Worm (Caenorhabditis elegans) whole organism, dauer: Measurements from ENCODE around the gene ZC190.7.

Experiments
- unc-62 ChIP-seq: sonication (generic microtip); optimal IDR thresholded peaks from 2 replicates; lab custom pipeline; 2017; ENCODE audit warnings: missing biosample characterization, missing genetic modification reagents, missing genetic modification characterization

Gene ZC190.7

DNA sequence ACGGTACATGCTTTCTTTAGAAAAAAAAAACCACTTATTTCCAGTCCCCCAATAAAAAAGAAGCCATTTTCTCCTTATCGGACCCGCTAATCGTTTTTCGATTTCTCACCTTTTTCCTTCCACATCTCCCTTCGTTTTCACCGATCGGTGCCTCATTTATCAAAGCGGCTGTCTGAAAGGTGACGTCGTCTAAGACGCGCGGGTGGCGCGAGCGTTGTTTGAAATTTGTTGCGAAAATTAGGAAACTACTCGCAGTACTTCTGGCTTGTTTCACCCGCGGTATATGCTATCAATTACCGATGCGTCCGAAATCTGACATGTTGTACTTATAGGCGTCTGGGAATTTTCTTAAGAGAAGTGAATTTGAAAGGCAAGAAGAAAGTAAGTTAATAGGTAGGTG lies 34.5 kb downstream of the ZC190.7 start:
- no peak for TF ChIP-seq unc-62 (GFP tag; lab: Kevin White, UChicago)

DNA sequence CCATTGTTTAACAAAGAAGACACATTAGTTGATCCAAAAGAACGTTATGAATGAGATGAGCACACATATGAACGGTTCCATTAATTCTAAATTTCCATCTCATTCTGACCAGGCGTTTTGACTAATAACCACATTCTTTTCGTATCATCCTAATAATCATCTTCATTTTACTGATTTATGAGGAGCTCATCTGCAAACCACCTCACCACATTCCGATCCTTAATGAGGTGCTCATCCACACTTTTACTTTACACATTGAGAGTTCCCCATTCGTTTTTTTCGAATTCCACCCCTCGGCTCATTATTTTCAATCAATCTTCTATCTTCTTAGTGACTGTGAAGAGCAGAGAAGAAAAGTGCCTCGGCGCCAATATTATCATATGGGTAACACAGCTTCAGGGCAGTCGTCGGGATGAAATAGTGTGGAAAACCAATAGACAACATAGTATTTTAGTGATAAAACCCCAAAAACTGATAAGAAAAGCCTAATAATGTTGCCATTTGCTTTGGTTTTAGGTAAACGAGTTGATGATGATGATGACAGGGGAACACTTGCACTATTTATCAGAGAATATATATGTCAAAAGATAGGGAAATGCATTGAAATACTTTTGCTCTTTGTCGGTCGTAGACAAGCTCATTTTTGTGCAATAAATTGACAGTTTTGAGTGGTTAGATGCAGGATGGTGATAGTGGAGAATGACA lies 35.5 kb downstream of the ZC190.7 start:
- TF ChIP-seq unc-62 (GFP tag; lab: Kevin White, UChicago) = no peak

DNA sequence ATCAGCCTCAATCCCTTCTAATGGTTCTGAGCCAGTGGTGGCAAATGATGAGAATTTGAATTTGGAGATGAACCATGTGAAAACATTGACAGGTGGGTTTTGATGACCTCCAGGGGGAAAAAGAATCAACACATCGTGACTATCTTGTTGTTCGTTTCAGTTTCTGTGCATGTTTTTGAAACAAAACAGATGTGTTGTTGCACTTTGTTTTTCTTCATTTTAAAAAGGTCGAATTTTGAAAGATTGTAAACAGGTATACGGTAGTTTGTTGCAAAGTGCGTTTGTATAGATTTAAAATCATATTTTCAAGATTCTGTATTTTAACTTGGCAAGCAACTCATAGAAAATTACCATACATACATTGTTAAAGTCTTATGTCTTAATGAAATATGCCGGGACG lies 36.3 kb downstream of the ZC190.7 start:
- no peak for TF ChIP-seq unc-62 (GFP tag; lab: Kevin White, UChicago)

DNA sequence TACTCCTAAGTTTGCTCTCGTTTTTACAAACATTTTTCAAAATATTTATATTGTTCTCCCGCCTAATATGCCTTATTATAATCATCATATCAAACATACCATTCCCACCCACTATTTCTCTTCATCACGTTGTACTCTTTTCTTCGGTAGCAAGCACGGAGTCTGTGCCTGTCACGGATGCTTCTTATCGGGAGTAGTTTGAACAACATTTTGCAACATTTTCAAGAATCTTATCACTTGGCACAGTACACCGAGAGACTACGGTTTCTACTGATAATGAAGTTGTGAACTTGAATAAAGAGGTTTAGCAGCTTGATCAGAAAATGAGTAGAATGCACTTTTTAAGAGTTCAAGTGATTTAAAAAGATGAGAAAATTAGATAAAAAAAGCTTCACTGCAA lies 38.4 kb downstream of the ZC190.7 start:
- TF ChIP-seq unc-62 (GFP tag; lab: Kevin White, UChicago) = no peak

DNA sequence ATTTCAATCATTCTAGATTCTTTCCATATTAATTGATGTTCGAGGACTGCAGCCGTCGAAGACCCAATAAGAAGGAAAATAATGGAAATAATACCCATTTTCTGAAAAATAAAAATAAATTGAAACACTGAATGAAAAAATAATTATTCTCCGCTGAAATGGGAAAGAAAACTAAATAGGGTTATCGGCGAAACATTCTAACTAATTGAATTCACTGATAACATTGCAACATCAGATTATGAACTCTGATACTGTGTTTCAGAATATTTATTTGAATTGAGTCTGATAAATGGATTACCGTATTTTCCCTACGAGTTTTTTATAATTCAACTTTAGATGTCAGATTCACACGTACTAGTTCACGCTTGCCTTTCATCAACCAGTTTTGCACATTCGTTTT lies 43.6 kb downstream of the ZC190.7 start, which contains the start of gene asp-13:
asp-13 (minus strand) TSS at position 101 of the 400 bp plus-strand sequence.
- TF ChIP-seq unc-62 (GFP tag; lab: Kevin White, UChicago) = no peak

DNA sequence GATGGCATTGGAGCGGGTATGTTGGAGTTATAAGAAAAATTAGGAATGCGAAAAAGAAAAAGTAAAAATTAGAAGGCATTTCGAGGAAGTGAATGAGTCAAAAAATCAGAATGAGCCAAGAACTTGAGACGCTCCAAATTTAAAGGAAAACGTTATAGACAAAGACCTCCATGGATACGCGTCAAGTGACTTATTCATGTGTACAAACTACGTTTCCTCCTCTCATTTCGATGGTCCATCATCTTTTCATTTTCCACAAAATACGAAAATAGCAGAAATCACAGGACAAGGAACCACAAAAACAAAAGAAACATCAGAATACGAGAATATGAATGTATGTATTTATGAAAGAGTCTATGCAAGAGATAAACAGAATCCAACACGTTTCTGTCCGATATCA lies 45.4 kb downstream of the ZC190.7 start, which contains the start of gene F28A12.3:
F28A12.3 (minus strand) TSS at position 101 of the 400 bp plus-strand sequence.
- no peak for TF ChIP-seq unc-62 (GFP tag; lab: Kevin White, UChicago)

DNA sequence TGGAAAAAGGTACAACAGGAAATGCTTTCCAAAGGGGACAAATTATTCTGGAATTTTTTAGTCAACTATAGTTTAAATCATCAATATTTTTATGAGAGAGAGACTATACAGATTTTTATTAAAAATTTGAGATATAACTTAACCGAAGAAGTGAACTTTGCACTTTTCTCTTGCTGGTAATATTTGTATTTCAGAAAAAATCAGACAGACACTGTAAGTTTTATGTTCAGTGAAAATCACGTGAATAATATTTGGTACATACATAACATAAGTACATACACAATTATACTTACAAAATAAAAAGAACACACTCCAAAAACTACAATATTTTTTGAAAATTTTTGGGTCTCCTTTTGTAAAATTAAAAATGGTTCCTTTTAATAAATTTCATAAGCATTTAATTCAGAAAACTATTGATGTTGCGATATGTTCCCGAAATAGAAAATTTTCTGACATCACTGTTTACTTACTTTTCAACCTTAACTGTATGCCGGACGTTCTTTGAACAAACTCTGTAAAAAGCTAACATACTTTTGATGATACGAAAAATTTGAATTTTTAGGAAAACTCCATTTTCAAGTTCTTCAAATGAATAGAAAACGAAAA lies 48.9 kb downstream of the ZC190.7 start, which contains the start of the genes F28A12.10 and acd-4:
F28A12.10 (minus strand) TSS at position 101 of the 606 bp plus-strand sequence.
acd-4 (plus strand) TSS at position 556 of the 606 bp plus-strand sequence.
- no peak for TF ChIP-seq unc-62 (GFP tag; lab: Kevin White, UChicago)

DNA sequence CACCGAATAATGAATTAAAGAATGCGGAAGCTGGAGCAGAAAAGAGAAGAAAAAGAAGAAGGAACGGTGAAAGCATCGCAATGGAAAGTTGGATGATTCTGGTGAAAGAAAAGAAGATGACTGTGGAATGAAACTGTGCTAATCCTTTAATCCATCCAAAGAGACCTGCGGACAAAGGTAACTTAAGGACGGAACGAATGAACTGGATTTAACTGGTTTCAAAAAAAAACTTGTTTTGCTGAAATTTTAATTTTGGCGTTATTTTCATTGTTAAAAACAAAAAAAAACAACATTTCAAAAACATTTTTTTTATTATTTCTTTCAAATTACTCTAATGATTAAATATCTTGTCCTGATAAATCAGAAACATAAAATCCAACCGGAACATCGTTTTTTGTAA lies 49.8 kb downstream of the ZC190.7 start, which contains the start of gene grl-12:
grl-12 (minus strand) TSS at position 101 of the 400 bp plus-strand sequence.
- TF ChIP-seq unc-62 (GFP tag; lab: Kevin White, UChicago) = no peak
